Fruit fly (Drosophila melanogaster) whole organism, embryonic: ENCODE measurements around the gene Tailor.
A peak's percentile ranks its signal among the peaks of the same experiment; 100 is the strongest.

Source experiments
- Antp ChIP-seq: fragments of 200-800 bp; sonication (Bioruptor generic); optimal IDR thresholded peaks from 3 replicates; lab custom pipeline; 2016; ENCODE audit warnings: missing biosample characterization, missing genetic modification characterization
- Atf3 ChIP-seq: fragments of 200-800 bp; sonication (Bioruptor generic); optimal IDR thresholded peaks from 3 replicates; lab custom pipeline; 2016; ENCODE audit warnings: missing biosample characterization, missing genetic modification characterization
- CG10209 ChIP-seq: fragments of 200-800 bp; sonication (Bioruptor generic); optimal IDR thresholded peaks from 3 replicates; lab custom pipeline; 2017; ENCODE audit warnings: missing biosample characterization, mild to moderate bottlenecking, missing genetic modification characterization, missing genetic modification reagents
- CG12659 ChIP-seq: fragments of 200-800 bp; sonication (Bioruptor generic); optimal IDR thresholded peaks from 3 replicates; lab custom pipeline; 2017; ENCODE audit warnings: mild to moderate bottlenecking, missing biosample characterization, missing genetic modification reagents, missing genetic modification characterization
- CG14014 ChIP-seq: fragments of 200-800 bp; sonication (Bioruptor generic); IDR thresholded peaks from 2 replicates; pipeline ENCODE4 v1.3.6; 2022; ENCODE audit warnings: missing biosample characterization, missing genetic modification characterization
- CG15269 ChIP-seq: fragments of 200-800 bp; sonication (Bioruptor generic); optimal IDR thresholded peaks from 2 replicates; lab custom pipeline; 2018; ENCODE audit warnings: missing biosample characterization, mild to moderate bottlenecking, missing genetic modification characterization, moderate library complexity
- CG15514 ChIP-seq: fragments of 200-800 bp; sonication (Bioruptor generic); optimal IDR thresholded peaks from 3 replicates; lab custom pipeline; 2017; ENCODE audit warnings: missing biosample characterization, missing genetic modification characterization, mild to moderate bottlenecking, moderate library complexity, missing genetic modification reagents
- CG1792 ChIP-seq: fragments of 200-800 bp; sonication (Bioruptor generic); optimal IDR thresholded peaks from 2 replicates; lab custom pipeline; 2016; ENCODE audit warnings: missing biosample characterization, missing genetic modification characterization
- CG18262 ChIP-seq: fragments of 200-800 bp; optimal IDR thresholded peaks from 3 replicates; lab custom pipeline; 2019; ENCODE audit warnings: missing biosample characterization, mild to moderate bottlenecking, missing genetic modification characterization, moderate library complexity
- CG3065 ChIP-seq: fragments of 200-800 bp; sonication (Bioruptor generic); optimal IDR thresholded peaks from 2 replicates; lab custom pipeline; 2016; ENCODE audit warnings: missing biosample characterization, missing genetic modification characterization
- CG32767 ChIP-seq: fragments of 200-800 bp; sonication (Bioruptor generic); IDR thresholded peaks from 2 replicates; pipeline ENCODE4 v1.3.6; 2022; ENCODE audit warnings: missing biosample characterization, missing genetic modification characterization
- CG33557 ChIP-seq: fragments of 200-800 bp; sonication (Bioruptor generic); optimal IDR thresholded peaks from 2 replicates; lab custom pipeline; 2019; ENCODE audit warnings: missing biosample characterization, mild to moderate bottlenecking, missing genetic modification characterization, moderate library complexity
- CG34376 ChIP-seq: fragments of 200-800 bp; sonication (Bioruptor generic); optimal IDR thresholded peaks from 2 replicates; lab custom pipeline; 2018; ENCODE audit warnings: missing biosample characterization, mild to moderate bottlenecking, missing genetic modification characterization
- CG6272 ChIP-seq: fragments of 200-800 bp; sonication (Bioruptor generic); IDR thresholded peaks from 2 replicates; pipeline ENCODE4 v1.3.6; 2022; ENCODE audit warnings: missing biosample characterization, missing genetic modification characterization
- CG7357 ChIP-seq: fragments of 200-800 bp; sonication (Bioruptor generic); IDR thresholded peaks from 3 replicates; pipeline ENCODE4 v1.3.6; 2022; ENCODE audit warnings: missing biosample characterization, missing genetic modification characterization
- CG7786 ChIP-seq: fragments of 200-800 bp; sonication (Bioruptor generic); optimal IDR thresholded peaks from 2 replicates; lab custom pipeline; 2016; ENCODE audit warnings: missing biosample characterization, missing genetic modification characterization
- CG8478 ChIP-seq: fragments of >200 bp; optimal IDR thresholded peaks from 2 replicates; lab custom pipeline; 2018
- D19A ChIP-seq: fragments of 200-800 bp; optimal IDR thresholded peaks from 3 replicates; lab custom pipeline; 2019; ENCODE audit warnings: missing biosample characterization, mild to moderate bottlenecking, missing genetic modification characterization, moderate library complexity
- Dek ChIP-seq: fragments of 200-800 bp; sonication (Bioruptor generic); optimal IDR thresholded peaks from 3 replicates; lab custom pipeline; 2019; ENCODE audit warnings: missing biosample characterization, mild to moderate bottlenecking, missing genetic modification characterization, moderate library complexity
- Gsc ChIP-seq: fragments of 200-800 bp; sonication (Bioruptor generic); IDR thresholded peaks from 2 replicates; pipeline ENCODE4 v1.3.6; 2022; ENCODE audit warnings: missing biosample characterization, missing genetic modification characterization
- HHEX ChIP-seq: fragments of 200-800 bp; sonication (Bioruptor generic); optimal IDR thresholded peaks from 3 replicates; lab custom pipeline; 2017; ENCODE audit warnings: missing biosample characterization, mild to moderate bottlenecking, missing genetic modification characterization, missing genetic modification reagents
- HLH3B ChIP-seq: fragments of 200-800 bp; sonication (Bioruptor generic); IDR thresholded peaks from 2 replicates; pipeline ENCODE4 v1.3.6; 2022; ENCODE audit warnings: missing biosample characterization, missing genetic modification characterization
- Jarid2 ChIP-seq: fragments of 200-800 bp; sonication (Bioruptor generic); optimal IDR thresholded peaks from 3 replicates; lab custom pipeline; 2017; ENCODE audit warnings: mild to moderate bottlenecking, missing biosample characterization, missing genetic modification reagents, missing genetic modification characterization
- Lpt ChIP-seq: fragments of >200 bp; optimal IDR thresholded peaks from 2 replicates; lab custom pipeline; 2018; ENCODE audit warnings: missing biosample characterization, missing genetic modification characterization
- Myb ChIP-seq: fragments of 200-800 bp; sonication (Bioruptor generic); optimal IDR thresholded peaks from 2 replicates; lab custom pipeline; 2016; ENCODE audit warnings: missing biosample characterization, missing genetic modification characterization
- Nf-YA ChIP-seq: fragments of 200-800 bp; sonication (Bioruptor generic); IDR thresholded peaks from 2 replicates; pipeline ENCODE4 v1.3.6; 2022; ENCODE audit warnings: missing biosample characterization, missing genetic modification characterization
- Sin3A ChIP-seq: fragments of >200 bp; optimal IDR thresholded peaks from 2 replicates; lab custom pipeline; 2018
- Sry-β ChIP-seq: fragments of 200-800 bp; sonication (Bioruptor generic); optimal IDR thresholded peaks from 2 replicates; lab custom pipeline; 2018; ENCODE audit warnings: missing biosample characterization, mild to moderate bottlenecking, missing genetic modification characterization, moderate library complexity
- Ssrp ChIP-seq: fragments of 200-800 bp; sonication (Bioruptor generic); optimal IDR thresholded peaks from 2 replicates; lab custom pipeline; 2018; ENCODE audit warnings: missing biosample characterization, mild to moderate bottlenecking, missing genetic modification characterization, moderate library complexity
- ab ChIP-seq: fragments of 200-800 bp; sonication (Bioruptor generic); optimal IDR thresholded peaks from 2 replicates; lab custom pipeline; 2016; ENCODE audit warnings: missing biosample characterization, missing genetic modification characterization
- ase ChIP-seq: fragments of 200-800 bp; sonication (Bioruptor generic); IDR thresholded peaks from 3 replicates; pipeline ENCODE4 v1.3.6; 2022; ENCODE audit warnings: missing biosample characterization, missing genetic modification characterization
- az2 ChIP-seq: fragments of 200-800 bp; sonication (Bioruptor generic); optimal IDR thresholded peaks from 3 replicates; lab custom pipeline; 2016; ENCODE audit warnings: missing biosample characterization, missing genetic modification characterization
- cas ChIP-seq: fragments of 200-800 bp; sonication (Bioruptor generic); IDR thresholded peaks from 2 replicates; pipeline ENCODE4 v1.3.6; 2022; ENCODE audit warnings: missing biosample characterization, missing genetic modification characterization
- caup ChIP-seq: fragments of 200-800 bp; sonication (Bioruptor generic); optimal IDR thresholded peaks from 3 replicates; lab custom pipeline; 2017; ENCODE audit warnings: missing biosample characterization, mild to moderate bottlenecking, missing genetic modification characterization, moderate library complexity; ENCODE audit not compliant: severe bottlenecking
- chif ChIP-seq, 2 experiments: fragments of 200-800 bp; sonication (Bioruptor generic); optimal IDR thresholded peaks; 3 replicates each; lab custom pipeline; 2016; ENCODE audit warnings: missing biosample characterization in 2 of 2, missing genetic modification characterization in 2 of 2
- cwo ChIP-seq: fragments of 200-800 bp; sonication (Bioruptor generic); optimal IDR thresholded peaks from 3 replicates; lab custom pipeline; 2017; ENCODE audit warnings: missing biosample characterization, missing genetic modification characterization, mild to moderate bottlenecking, moderate library complexity, missing genetic modification reagents
- disco-r ChIP-seq: fragments of 200-800 bp; sonication (Bioruptor generic); optimal IDR thresholded peaks from 2 replicates; lab custom pipeline; 2016; ENCODE audit warnings: missing biosample characterization, missing genetic modification characterization
- emc ChIP-seq: fragments of 200-800 bp; sonication (Bioruptor generic); optimal IDR thresholded peaks from 2 replicates; lab custom pipeline; 2016; ENCODE audit warnings: missing biosample characterization, missing genetic modification characterization
- eyg ChIP-seq: fragments of 200-800 bp; sonication (Bioruptor generic); optimal IDR thresholded peaks from 3 replicates; lab custom pipeline; 2016; ENCODE audit warnings: missing biosample characterization, missing genetic modification characterization
- inv ChIP-seq: fragments of 200-800 bp; sonication (Bioruptor generic); IDR thresholded peaks from 2 replicates; pipeline ENCODE4 v1.3.6; 2022; ENCODE audit warnings: missing biosample characterization, missing genetic modification characterization; ENCODE audit not compliant: partially characterized antibody
- jumu ChIP-seq: fragments of 200-800 bp; sonication (Bioruptor generic); optimal IDR thresholded peaks from 3 replicates; lab custom pipeline; 2016; ENCODE audit warnings: missing biosample characterization, missing genetic modification characterization
- lola ChIP-seq, 3 experiments: fragments of >200 bp in 2 of 3; fragments of 200-800 bp in 1 of 3; sonication (Bioruptor generic) in 1 of 3; optimal IDR thresholded peaks; 2 replicates each; lab custom pipeline; 2017 to 2019; ENCODE audit warnings: missing biosample characterization in 3 of 3, missing genetic modification characterization in 3 of 3, mild to moderate bottlenecking in 1 of 3, moderate library complexity in 1 of 3
- lov ChIP-seq, 2 experiments: fragments of 200-800 bp in 1 of 2; fragments of >200 bp in 1 of 2; sonication (Bioruptor generic) in 1 of 2; IDR thresholded peaks in 1 of 2; optimal IDR thresholded peaks in 1 of 2; 2 replicates in 1 of 2; 3 replicates in 1 of 2; pipeline versions ENCODE4 v1.3.6 to Lab custom; 2017 to 2022; ENCODE audit warnings: missing biosample characterization in 1 of 2, missing genetic modification characterization in 1 of 2
- org-1 ChIP-seq: fragments of 200-800 bp; sonication (Bioruptor generic); optimal IDR thresholded peaks from 2 replicates; lab custom pipeline; 2017; ENCODE audit warnings: missing biosample characterization, missing genetic modification characterization
- pan ChIP-seq, 4 experiments: fragments of >200 bp in 3 of 4; fragments of 200-800 bp in 1 of 4; sonication (Bioruptor generic) in 1 of 4; optimal IDR thresholded peaks in 3 of 4; IDR thresholded peaks in 1 of 4; 2 replicates each; pipeline versions ENCODE4 v1.3.6 to Lab custom; 2017 to 2022; ENCODE audit warnings: missing biosample characterization in 2 of 4, missing genetic modification characterization in 2 of 4, mixed read lengths in 1 of 4
- pzg ChIP-seq: fragments of 200-800 bp; sonication (Bioruptor generic); optimal IDR thresholded peaks from 3 replicates; lab custom pipeline; 2018; ENCODE audit warnings: missing biosample characterization, mild to moderate bottlenecking, missing genetic modification characterization, moderate library complexity
- tin ChIP-seq: fragments of 200-800 bp; sonication (Bioruptor generic); optimal IDR thresholded peaks from 3 replicates; lab custom pipeline; 2016; ENCODE audit warnings: missing biosample characterization, missing genetic modification characterization
- twi ChIP-seq: fragments of 200-800 bp; optimal IDR thresholded peaks from 2 replicates; lab custom pipeline; 2019; ENCODE audit warnings: missing biosample characterization, mild to moderate bottlenecking, missing genetic modification characterization, moderate library complexity
- tx ChIP-seq: fragments of 200-800 bp; sonication (Bioruptor generic); optimal IDR thresholded peaks from 2 replicates; lab custom pipeline; 2016; ENCODE audit warnings: missing biosample characterization, missing genetic modification characterization
- wor ChIP-seq: fragments of 200-800 bp; sonication (Bioruptor generic); IDR thresholded peaks from 2 replicates; pipeline ENCODE4 v1.3.6; 2022; ENCODE audit warnings: missing biosample characterization, missing genetic modification characterization

Gene Tailor

dm6 chr3R:7075712-7076183 lies 10.1 kb downstream of the Tailor start (continued):
- peak; percentile 92 for TF ChIP-seq caup
- TF ChIP-seq Jarid2 (GFP tag; lab: Kevin White, UChicago): peak; percentile 54
- no peak for TF ChIP-seq wor (GFP tag; lab: Robert Waterston, UW)
- TF ChIP-seq jumu (GFP tag; lab: Kevin White, UChicago): peak; percentile 72
- TF ChIP-seq CG15514 (GFP tag; lab: Kevin White, UChicago): peak; percentile 81
- TF ChIP-seq Myb: peak; percentile 68
- TF ChIP-seq Lpt (GFP tag; lab: Kevin White, UChicago): no peak
- peak; percentile 86 for TF ChIP-seq HHEX (GFP tag; lab: Kevin White, UChicago)
- no peak for TF ChIP-seq inv (GFP tag; lab: Robert Waterston, UW)
- TF ChIP-seq emc (GFP tag; lab: Kevin White, UChicago): peak; percentile 75
- TF ChIP-seq CG33557 (GFP tag; lab: Kevin White, UChicago): peak; percentile 65
- no peak for TF ChIP-seq CG32767 (GFP tag; lab: Robert Waterston, UW)
- peak; percentile 89 for TF ChIP-seq CG15269 (tag; lab: Kevin White, UChicago)
- TF ChIP-seq twi (tag; lab: Kevin White, UChicago): peak; percentile 58
- peak; percentile 89 for TF ChIP-seq tx (GFP tag; lab: Kevin White, UChicago)
- peak; percentile 88 for TF ChIP-seq D19A (tag; lab: Kevin White, UChicago)
- peak; percentile 89 for TF ChIP-seq CG18262
- no peak for TF ChIP-seq cas
- TF ChIP-seq Nf-YA (GFP tag; lab: Robert Waterston, UW): no peak
- TF ChIP-seq CG7357 (GFP tag; lab: Robert Waterston, UW): peak; percentile 59; the same call in 2 of the 3 replicates
- peak; percentile 81 for TF ChIP-seq Atf3 (GFP tag; lab: Kevin White, UChicago)
- TF ChIP-seq cwo: peak; percentile 88
- peak; percentile 58 for TF ChIP-seq disco-r
- no peak for TF ChIP-seq CG14014 (GFP tag; lab: Robert Waterston, UW)
- TF ChIP-seq Sin3A (lab: Kevin White, UChicago): no peak
- no peak for TF ChIP-seq CG8478
- TF ChIP-seq org-1 (GFP tag; lab: Kevin White, UChicago): peak; percentile 80
- peak; percentile 75 for TF ChIP-seq eyg (GFP tag; lab: Kevin White, UChicago)
- peak; percentile 91 for TF ChIP-seq tin (GFP tag; lab: Kevin White, UChicago)
- peak; percentile 88 for TF ChIP-seq Dek (tag; lab: Kevin White, UChicago)
- peak; percentile 88 for TF ChIP-seq Ssrp (tag; lab: Kevin White, UChicago)
- peak; percentile 90 for TF ChIP-seq CG10209 (GFP tag; lab: Kevin White, UChicago)
- peak; percentile 89 for TF ChIP-seq az2 (GFP tag; lab: Kevin White, UChicago)
- TF ChIP-seq pzg (GFP tag; lab: Kevin White, UChicago): peak; percentile 7
- TF ChIP-seq chif (GFP tag; optimal IDR thresholded peaks at IDR 0.05; lab: Kevin White, UChicago): peak; percentile 87 to 90
- TF ChIP-seq Sry-β (GFP tag; lab: Kevin White, UChicago): peak; percentile 19
- TF ChIP-seq lola (GFP tag; optimal IDR thresholded peaks at IDR 0.05; lab: Kevin White, UChicago): peak in 1 of 3 experiments; percentile 80
- TF ChIP-seq CG3065 (GFP tag; lab: Kevin White, UChicago): peak; percentile 42
- TF ChIP-seq pan (optimal IDR thresholded peaks at IDR 0.05; lab: Kevin White, UChicago): no peak
- TF ChIP-seq pan (GFP tag; optimal IDR thresholded peaks at IDR 0.05 in 1 of 2, IDR thresholded peaks at IDR 0.05 in 1 of 2): no peak
- TF ChIP-seq HLH3B (GFP tag; lab: Robert Waterston, UW): no peak
- peak; percentile 84 for TF ChIP-seq Antp
- TF ChIP-seq CG6272 (GFP tag; lab: Robert Waterston, UW): peak; percentile 73
- TF ChIP-seq CG1792: peak; percentile 89
- peak; percentile 84 for TF ChIP-seq CG12659 (GFP tag; lab: Kevin White, UChicago)
- TF ChIP-seq lov (optimal IDR thresholded peaks at IDR 0.05; lab: Kevin White, UChicago): no peak
- TF ChIP-seq lov (GFP tag; IDR thresholded peaks at IDR 0.05; lab: Robert Waterston, UW): no peak
- peak; percentile 71 for TF ChIP-seq ab (GFP tag; lab: Kevin White, UChicago)
- no peak for TF ChIP-seq ase (GFP tag; lab: Robert Waterston, UW)
- TF ChIP-seq CG34376 (GFP tag; lab: Kevin White, UChicago): peak; percentile 86
- TF ChIP-seq Gsc (GFP tag; lab: Robert Waterston, UW): no peak
- peak; percentile 92 for TF ChIP-seq CG7786 (GFP tag; lab: Kevin White, UChicago)
